Worm (Caenorhabditis elegans) whole organism, young adult: Measurements from ENCODE around the gene warf-1.

ENCODE experiments used
- F22D6.2 ChIP-seq: sonication (generic microtip); optimal IDR thresholded peaks from 2 replicates; lab custom pipeline; 2016; ENCODE audit warnings: mild to moderate bottlenecking, missing genetic modification characterization, missing compliant biosample characterization
- Y56A3A.18 ChIP-seq: fragments of 200-800 bp; sonication (Bioruptor generic); IDR thresholded peaks from 2 replicates; pipeline ENCODE4 v1.3.6; 2022; ENCODE audit warnings: missing genetic modification reagents, missing genetic modification characterization, missing compliant biosample characterization
- attf-3 ChIP-seq: fragments of 200-800 bp; sonication (Bioruptor generic); conservative IDR thresholded peaks from 2 replicates; pipeline ENCODE4 v1.3.6; 2022; ENCODE audit warnings: missing genetic modification reagents, missing genetic modification characterization, missing compliant biosample characterization
- ccch-3 ChIP-seq: fragments of 200-800 bp; sonication (Bioruptor generic); optimal IDR thresholded peaks from 2 replicates; lab custom pipeline; 2018; ENCODE audit warnings: mild to moderate bottlenecking, missing genetic modification characterization, missing compliant biosample characterization
- cebp-1 ChIP-seq, 2 experiments: fragments of 200-800 bp in 1 of 2; sonication (Bioruptor generic) in 1 of 2; sonication (generic microtip) in 1 of 2; IDR thresholded peaks in 1 of 2; optimal IDR thresholded peaks in 1 of 2; 2 replicates each; pipeline versions ENCODE4 v1.3.6 to Lab custom; 2017 to 2022; ENCODE audit warnings: missing compliant biosample characterization in 2 of 2, missing genetic modification characterization in 2 of 2, mild to moderate bottlenecking in 1 of 2, missing genetic modification reagents in 1 of 2, moderate library complexity in 1 of 2
- chd-7 ChIP-seq: sonication (generic microtip); optimal IDR thresholded peaks from 2 replicates; lab custom pipeline; 2016; ENCODE audit warnings: mild to moderate bottlenecking, missing genetic modification characterization, moderate library complexity, missing compliant biosample characterization
- madf-8 ChIP-seq: fragments of 200-800 bp; sonication (Bioruptor generic); conservative IDR thresholded peaks from 2 replicates; pipeline ENCODE4 v1.3.6; 2022; ENCODE audit warnings: missing genetic modification reagents, missing genetic modification characterization, missing compliant biosample characterization
- nhr-179 ChIP-seq: sonication (generic microtip); optimal IDR thresholded peaks from 2 replicates; lab custom pipeline; 2016; ENCODE audit warnings: mild to moderate bottlenecking, missing genetic modification characterization, missing compliant biosample characterization
- pbrm-1 ChIP-seq: fragments of 200-800 bp; sonication (Bioruptor generic); IDR thresholded peaks from 2 replicates; pipeline ENCODE4 v1.3.6; 2022; ENCODE audit warnings: missing genetic modification reagents, missing genetic modification characterization, missing compliant biosample characterization
- snpc-1.1 ChIP-seq: sonication (generic microtip); optimal IDR thresholded peaks from 2 replicates; lab custom pipeline; 2017; ENCODE audit warnings: missing genetic modification characterization, mild to moderate bottlenecking, missing compliant biosample characterization, antibody characterized with exemption, moderate library complexity, missing genotype, missing genetic modification reagents; ENCODE audit not compliant: insufficient read depth
- unc-130 ChIP-seq: sonication (generic microtip); optimal IDR thresholded peaks from 2 replicates; lab custom pipeline; 2016; ENCODE audit warnings: missing genetic modification reagents, missing genetic modification characterization, missing compliant biosample characterization
- ztf-6 ChIP-seq: fragments of 200-800 bp; sonication (Bioruptor generic); IDR thresholded peaks from 2 replicates; pipeline ENCODE4 v1.3.6; 2022; ENCODE audit warnings: missing genetic modification reagents, missing genetic modification characterization, missing compliant biosample characterization

DNA sequence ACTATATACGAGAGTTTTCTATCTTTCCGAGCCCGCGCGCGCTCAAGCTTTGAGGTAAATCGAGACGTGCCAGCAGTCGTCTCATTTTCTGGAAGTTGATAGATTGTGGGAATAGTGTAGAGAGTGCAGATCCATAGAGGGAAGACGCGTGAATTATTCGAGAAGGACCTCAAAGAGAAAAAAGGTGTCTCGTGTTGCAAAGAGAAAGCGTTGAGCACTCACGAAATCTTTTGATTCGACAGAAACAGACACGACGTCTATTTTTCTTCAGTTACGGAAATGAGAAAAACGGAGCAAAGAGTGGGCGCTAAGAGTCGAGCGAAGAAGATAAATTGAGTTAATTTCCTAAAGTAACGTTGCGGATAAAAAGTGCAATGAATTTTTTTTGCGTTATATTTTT lies 10.7 kb upstream of the warf-1 start:
- no peak for TF ChIP-seq Y56A3A.18 (GFP tag; lab: Robert Waterston, UW)
- no peak for TF ChIP-seq snpc-1.1 (tag; lab: Kevin White, UChicago)
- TF ChIP-seq ccch-3 (GFP tag; lab: Kevin White, UChicago): no peak
- TF ChIP-seq cebp-1 (GFP tag; IDR thresholded peaks at IDR 0.05; lab: Robert Waterston, UW): no peak
- no peak for TF ChIP-seq cebp-1 (tag; optimal IDR thresholded peaks at IDR 0.05; lab: Kevin White, UChicago)
- no peak for TF ChIP-seq F22D6.2 (tag; lab: Kevin White, UChicago)
- no peak for TF ChIP-seq chd-7 (tag; lab: Kevin White, UChicago)
- no peak for TF ChIP-seq madf-8 (GFP tag; lab: Robert Waterston, UW)
- TF ChIP-seq nhr-179: no peak
- no peak for TF ChIP-seq attf-3 (GFP tag; lab: Robert Waterston, UW)
- TF ChIP-seq pbrm-1 (GFP tag; lab: Robert Waterston, UW): no peak
- no peak for TF ChIP-seq ztf-6 (GFP tag; lab: Robert Waterston, UW)
- TF ChIP-seq unc-130 (GFP tag; lab: Kevin White, UChicago): no peak
